Worm (Caenorhabditis elegans): ENCODE results near the gene spe-51.

spe-51 gene

DNA sequence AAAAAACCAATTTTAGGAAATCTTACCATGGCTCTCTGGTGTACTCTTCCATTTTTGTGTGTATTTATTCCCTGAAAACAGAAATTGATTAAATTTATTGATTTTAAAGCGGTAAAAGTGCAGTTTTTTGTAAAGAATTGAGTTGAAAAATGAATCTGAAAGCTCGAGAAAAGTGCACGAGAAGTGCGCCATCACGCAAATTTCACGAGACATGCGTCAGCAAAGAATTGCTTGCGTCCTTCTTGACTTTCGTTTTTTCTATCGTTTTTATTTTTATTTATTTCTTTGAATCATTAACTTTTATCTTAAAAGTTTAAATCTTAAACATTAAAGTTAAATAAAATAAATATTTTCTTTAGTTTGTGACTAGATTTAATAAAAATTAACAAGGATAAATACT lies 52.9 kb downstream of the spe-51 start, which contains the start of gene timm-17B.1:
TSS of gene timm-17B.1 (minus strand) at position 71 of the 400 bp plus-strand sequence.
- peak; percentile 79 for TF ChIP-seq pha-4 (tag; optimal IDR thresholded peaks at IDR 0.05)
- TF ChIP-seq R02D3.7 (tag; optimal IDR thresholded peaks at IDR 0.05), result peak; percentile 73
- TF ChIP-seq hmg-11 (tag; optimal IDR thresholded peaks at IDR 0.05), result peak; percentile 45
- no peak for TF ChIP-seq zag-1 (tag; optimal IDR thresholded peaks at IDR 0.05)
- peak; percentile 81 for TF ChIP-seq nfya-1 (tag; optimal IDR thresholded peaks at IDR 0.05; ENCODE audit: insufficient read depth)
- no peak for TF ChIP-seq ztf-4 (tag; optimal IDR thresholded peaks at IDR 0.05)
- peak; percentile 76 for TF ChIP-seq lin-15B (tag; optimal IDR thresholded peaks at IDR 0.05)
- TF ChIP-seq snpc-4 (tag; optimal IDR thresholded peaks at IDR 0.05), result peak; percentile 29
- TF ChIP-seq elt-2 (tag; optimal IDR thresholded peaks at IDR 0.05), result peak; percentile 25
- TF ChIP-seq tbx-2 (tag; optimal IDR thresholded peaks at IDR 0.05), result peak; percentile 49
- peak; percentile 75 for TF ChIP-seq nhr-43 (tag; optimal IDR thresholded peaks at IDR 0.05; ENCODE audit: poor library complexity, severe bottlenecking)
- peak; percentile 13 for TF ChIP-seq nhr-25 (tag; optimal IDR thresholded peaks at IDR 0.05)
- peak; percentile 57 for TF ChIP-seq ceh-28 (tag; optimal IDR thresholded peaks at IDR 0.05)
- TF ChIP-seq skn-1 (tag; optimal IDR thresholded peaks at IDR 0.05), result peak; percentile 52
- TF ChIP-seq lsy-12 (tag; optimal IDR thresholded peaks at IDR 0.05), result peak; percentile 21
- no peak for TF ChIP-seq ama-1 (optimal IDR thresholded peaks at IDR 0.05)
- TF ChIP-seq nhr-23 (tag; optimal IDR thresholded peaks at IDR 0.05), result peak; percentile 66
- no peak for TF ChIP-seq nhr-67 (tag; optimal IDR thresholded peaks at IDR 0.05)
